Worm (Caenorhabditis elegans): ENCODE data around the gene try-10.

The try-10 gene

DNA sequence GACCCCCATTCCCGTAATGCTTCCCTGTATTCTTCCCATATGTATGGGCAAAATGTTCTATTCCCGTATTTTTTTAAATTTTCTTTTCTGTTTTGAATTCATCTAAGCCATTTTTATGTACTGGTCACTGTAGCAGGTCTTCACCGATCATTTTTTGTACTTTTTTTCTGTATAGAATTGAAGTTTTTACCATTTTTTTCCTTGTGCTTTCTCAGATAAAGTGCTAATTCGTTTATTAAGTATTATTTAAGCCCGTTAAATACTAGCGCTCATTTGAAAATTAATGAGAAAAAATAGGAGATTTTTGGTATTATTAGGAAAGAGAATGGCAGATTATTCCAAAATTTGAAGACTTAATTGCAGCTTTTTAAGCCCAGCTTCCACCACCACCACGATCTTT lies 6.3 kb downstream of the try-10 start (continued):
- TF ChIP-seq Y95B8A.8 (GFP tag; IDR thresholded peaks at IDR 0.05) (no peak), hlh-26 (GFP tag; conservative IDR thresholded peaks at IDR 0.05) (no peak), dpl-1 (GFP tag; optimal IDR thresholded peaks at IDR 0.05) (no peak), sptf-2 (GFP tag; optimal IDR thresholded peaks at IDR 0.05) (no peak), F57A8.1 (GFP tag; optimal IDR thresholded peaks at IDR 0.05) (no peak), snpc-1.1 (tag; optimal IDR thresholded peaks at IDR 0.05; ENCODE audit: insufficient read depth) (no peak), lin-26 (GFP tag; IDR thresholded peaks at IDR 0.05) (no peak; the same call in 1 of the 2 replicates), K12H6.12 (tag; optimal IDR thresholded peaks at IDR 0.05) (no peak), madf-8 (GFP tag; conservative IDR thresholded peaks at IDR 0.05) (no peak), F55B11.4 (tag; optimal IDR thresholded peaks at IDR 0.05; ENCODE audit: borderline replicate concordance, insufficient read depth) (no peak), Y53F4B.3 (GFP tag; IDR thresholded peaks at IDR 0.05) (no peak), him-1 (tag; optimal IDR thresholded peaks at IDR 0.05) (no peak), egl-18 (GFP tag; IDR thresholded peaks at IDR 0.05) (no peak), attf-6 (GFP tag; IDR thresholded peaks at IDR 0.05) (no peak), bed-2 (GFP tag; IDR thresholded peaks at IDR 0.05) (no peak), zim-3 (tag; optimal IDR thresholded peaks at IDR 0.05) (no peak), Y53G8AR.9 (GFP tag; conservative IDR thresholded peaks at IDR 0.05) (peak; percentile 25; the same call in 1 of the 2 replicates), zfh-2 (GFP tag; conservative IDR thresholded peaks at IDR 0.05) (no peak), B0336.3 (GFP tag; IDR thresholded peaks at IDR 0.05) (no peak), dox-1 (GFP tag; IDR thresholded peaks at IDR 0.05) (no peak; the same call in 1 of the 2 replicates), dpff-1 (tag; optimal IDR thresholded peaks at IDR 0.05) (no peak), ztf-22 (GFP tag; optimal IDR thresholded peaks at IDR 0.05) (no peak), rec-8 (tag; optimal IDR thresholded peaks at IDR 0.05) (no peak), cebp-1 (GFP tag; IDR thresholded peaks at IDR 0.05) (no peak), cebp-1 (tag; optimal IDR thresholded peaks at IDR 0.05) (peak; percentile 19), efl-1 (GFP tag; optimal IDR thresholded peaks at IDR 0.05) (no peak), T26A5.8 (tag; optimal IDR thresholded peaks at IDR 0.05) (no peak), lin-54 (GFP tag; optimal IDR thresholded peaks at IDR 0.05) (peak; percentile 30), mxl-1 (tag; optimal IDR thresholded peaks at IDR 0.05) (peak; percentile 20), athp-1 (tag; optimal IDR thresholded peaks at IDR 0.05) (peak; percentile 51), ceh-91 (GFP tag; IDR thresholded peaks at IDR 0.05) (no peak), F49E8.2 (tag; optimal IDR thresholded peaks at IDR 0.05; ENCODE audit: insufficient read depth) (peak; percentile 72), xnd-1 (tag; optimal IDR thresholded peaks at IDR 0.05) (no peak), snpc-1.3 (tag; optimal IDR thresholded peaks at IDR 0.05; ENCODE audit: insufficient read depth) (peak; percentile 43), tbx-9 (tag; optimal IDR thresholded peaks at IDR 0.05; ENCODE audit: borderline replicate concordance) (no peak), ets-4 (GFP tag; optimal IDR thresholded peaks at IDR 0.05) (no peak), lag-1 (GFP tag; IDR thresholded peaks at IDR 0.05) (no peak), Y67H2A.10 (GFP tag; conservative IDR thresholded peaks at IDR 0.05) (no peak), hrde-1 (tag; optimal IDR thresholded peaks at IDR 0.05; ENCODE audit: borderline replicate concordance) (peak; percentile 88), nhr-27 (tag; optimal IDR thresholded peaks at IDR 0.05) (no peak), mes-4 (tag; optimal IDR thresholded peaks at IDR 0.05) (no peak), hmg-20 (GFP tag; IDR thresholded peaks at IDR 0.05) (no peak), Y79H2A.3 (GFP tag; conservative IDR thresholded peaks at IDR 0.05) (no peak), F23B12.7 (tag; optimal IDR thresholded peaks at IDR 0.05; ENCODE audit: insufficient read depth) (no peak), cebp-2 (GFP tag; IDR thresholded peaks at IDR 0.05) (no peak), aptf-2 (GFP tag; conservative IDR thresholded peaks at IDR 0.05) (no peak), madf-6 (GFP tag; IDR thresholded peaks at IDR 0.05) (peak; percentile 49; the same call in 1 of the 2 replicates), lsy-27 (tag; optimal IDR thresholded peaks at IDR 0.05; ENCODE audit: borderline replicate concordance, insufficient read depth) (no peak)

Measured in whole organism, young adult.